Worm (Caenorhabditis elegans): Measurements from ENCODE around the gene F10D7.11.

Gene F10D7.11

ce11 chrX:17369514-17369913 is 6.9 kb downstream of the F10D7.11 start:
- TF ChIP-seq pha-4 (tag; optimal IDR thresholded peaks at IDR 0.05) (peak; percentile 30), nhr-23 (tag; optimal IDR thresholded peaks at IDR 0.05) (peak; percentile 35), nfya-1 (tag; optimal IDR thresholded peaks at IDR 0.05; ENCODE audit: insufficient read depth) (peak; percentile 44), nhr-237 (tag; optimal IDR thresholded peaks at IDR 0.05) (no peak), lin-39 (tag; optimal IDR thresholded peaks at IDR 0.05) (no peak), hmg-11 (tag; optimal IDR thresholded peaks at IDR 0.05) (peak; percentile 51), egl-27 (tag; optimal IDR thresholded peaks at IDR 0.05) (no peak), nhr-28 (tag; optimal IDR thresholded peaks at IDR 0.05) (no peak), snpc-4 (tag; optimal IDR thresholded peaks at IDR 0.05) (peak; percentile 2), nhr-76 (tag; optimal IDR thresholded peaks at IDR 0.05) (no peak), ZK546.5 (tag; optimal IDR thresholded peaks at IDR 0.05) (no peak), lsy-12 (tag; optimal IDR thresholded peaks at IDR 0.05) (no peak), fos-1 (tag; optimal IDR thresholded peaks at IDR 0.05) (no peak), nhr-25 (tag; optimal IDR thresholded peaks at IDR 0.05) (peak; percentile 43), fkh-2 (tag; optimal IDR thresholded peaks at IDR 0.05) (no peak), unc-62 (GFP tag; optimal IDR thresholded peaks at IDR 0.05) (no peak), ceh-82 (tag; optimal IDR thresholded peaks at IDR 0.05) (no peak), jun-1 (tag; optimal IDR thresholded peaks at IDR 0.05) (no peak), nhr-11 (tag; optimal IDR thresholded peaks at IDR 0.05) (no peak), nhr-43 (tag; optimal IDR thresholded peaks at IDR 0.05; ENCODE audit: poor library complexity, severe bottlenecking) (peak; percentile 3)

ce11 chrX:17373955-17374354 is 11.3 kb downstream of the F10D7.11 start:
- TF ChIP-seq fkh-10 (GFP tag; optimal IDR thresholded peaks at IDR 0.05): no peak
- TF ChIP-seq nhr-23 (tag; optimal IDR thresholded peaks at IDR 0.05): peak; percentile 75

- no peak for TF ChIP-seq tbx-2 (tag; optimal IDR thresholded peaks at IDR 0.05)
- TF ChIP-seq R02D3.7 (tag; optimal IDR thresholded peaks at IDR 0.05): no peak
- TF ChIP-seq pha-4 (tag; optimal IDR thresholded peaks at IDR 0.05): no peak
- no peak for TF ChIP-seq lsy-12 (tag; optimal IDR thresholded peaks at IDR 0.05)
- TF ChIP-seq jun-1 (tag; optimal IDR thresholded peaks at IDR 0.05): no peak
- no peak for TF ChIP-seq fkh-10 (GFP tag; optimal IDR thresholded peaks at IDR 0.05)
- no peak for TF ChIP-seq ztf-4 (tag; optimal IDR thresholded peaks at IDR 0.05)
- TF ChIP-seq nhr-67 (tag; optimal IDR thresholded peaks at IDR 0.05): no peak
- no peak for TF ChIP-seq ZK546.5 (tag; optimal IDR thresholded peaks at IDR 0.05)
Measured at ce11 chrX:17374534-17374933, 11.9 kb downstream of the F10D7.11 start, which contains the start of gene F10D7.3. TSS of gene F10D7.3 (minus strand) at chrX:17374634.

ce11 chrX:17375877-17376276 is 13.2 kb downstream of the F10D7.11 start:
- TF ChIP-seq nhr-76 (tag; optimal IDR thresholded peaks at IDR 0.05): no peak
- TF ChIP-seq pha-4 (tag; optimal IDR thresholded peaks at IDR 0.05): peak; percentile 31
- no peak for TF ChIP-seq nhr-237 (tag; optimal IDR thresholded peaks at IDR 0.05)
- peak; percentile 89 for TF ChIP-seq elt-2 (tag; optimal IDR thresholded peaks at IDR 0.05)
- TF ChIP-seq ztf-4 (tag; optimal IDR thresholded peaks at IDR 0.05): no peak
- TF ChIP-seq ceh-82 (tag; optimal IDR thresholded peaks at IDR 0.05): no peak
- no peak for TF ChIP-seq snpc-4 (tag; optimal IDR thresholded peaks at IDR 0.05)
- TF ChIP-seq eor-1 (tag; optimal IDR thresholded peaks at IDR 0.05): no peak
- no peak for TF ChIP-seq tbx-2 (tag; optimal IDR thresholded peaks at IDR 0.05)
- TF ChIP-seq fos-1 (tag; optimal IDR thresholded peaks at IDR 0.05): no peak
- no peak for TF ChIP-seq fkh-2 (tag; optimal IDR thresholded peaks at IDR 0.05)
- peak; percentile 56 for TF ChIP-seq pqm-1 (tag; optimal IDR thresholded peaks at IDR 0.05)
- no peak for TF ChIP-seq nhr-25 (tag; optimal IDR thresholded peaks at IDR 0.05)
- no peak for TF ChIP-seq egl-5 (tag; optimal IDR thresholded peaks at IDR 0.05)
- TF ChIP-seq nhr-11 (tag; optimal IDR thresholded peaks at IDR 0.05): no peak
- TF ChIP-seq aly-2 (tag; optimal IDR thresholded peaks at IDR 0.05): no peak

ce11 chrX:17378996-17379395 is 16.4 kb downstream of the F10D7.11 start:
- TF ChIP-seq unc-62 (GFP tag; optimal IDR thresholded peaks at IDR 0.05): no peak
- peak; percentile 56 for TF ChIP-seq elt-2 (tag; optimal IDR thresholded peaks at IDR 0.05)
- no peak for TF ChIP-seq lin-15B (tag; optimal IDR thresholded peaks at IDR 0.05)
- no peak for TF ChIP-seq jun-1 (tag; optimal IDR thresholded peaks at IDR 0.05)
- no peak for TF ChIP-seq nhr-67 (tag; optimal IDR thresholded peaks at IDR 0.05)

- TF ChIP-seq fos-1 (tag; optimal IDR thresholded peaks at IDR 0.05): no peak
- no peak for TF ChIP-seq nhr-43 (tag; optimal IDR thresholded peaks at IDR 0.05; ENCODE audit: poor library complexity, severe bottlenecking)
- no peak for TF ChIP-seq zag-1 (tag; optimal IDR thresholded peaks at IDR 0.05)
- no peak for TF ChIP-seq nhr-77 (tag; optimal IDR thresholded peaks at IDR 0.05)
- TF ChIP-seq nhr-67 (tag; optimal IDR thresholded peaks at IDR 0.05): no peak
- no peak for TF ChIP-seq ceh-82 (tag; optimal IDR thresholded peaks at IDR 0.05)
- no peak for TF ChIP-seq R02D3.7 (tag; optimal IDR thresholded peaks at IDR 0.05)
- no peak for TF ChIP-seq unc-39 (tag; optimal IDR thresholded peaks at IDR 0.05)
- no peak for TF ChIP-seq skn-1 (tag; optimal IDR thresholded peaks at IDR 0.05)
Measured at ce11 chrX:17379675-17380074, 17.0 kb downstream of the F10D7.11 start, which contains the start of gene F10D7.10. TSS of gene F10D7.10 (minus strand) at chrX:17379775.
